Worm (Caenorhabditis elegans): ENCODE results near the gene ndnf-1.

- TF ChIP-seq ref-1 (GFP tag; conservative IDR thresholded peaks at IDR 0.05) (no peak), ztf-23 (GFP tag; IDR thresholded peaks at IDR 0.05) (no peak), flt-1 (GFP tag; IDR thresholded peaks at IDR 0.05) (no peak), T22C8.4 (GFP tag; IDR thresholded peaks at IDR 0.05) (0 out of 2 replicates have a peak, but pooled peaks have one; percentile 15)
Observed at ce11 chrIV:3071997-3072396, 43.3 kb upstream of the ndnf-1 start, which contains the start of gene Y67D8C.2.

Data from whole organism, midembryonic.